Worm (Caenorhabditis elegans): ENCODE data around the gene C17C3.24.

DNA sequence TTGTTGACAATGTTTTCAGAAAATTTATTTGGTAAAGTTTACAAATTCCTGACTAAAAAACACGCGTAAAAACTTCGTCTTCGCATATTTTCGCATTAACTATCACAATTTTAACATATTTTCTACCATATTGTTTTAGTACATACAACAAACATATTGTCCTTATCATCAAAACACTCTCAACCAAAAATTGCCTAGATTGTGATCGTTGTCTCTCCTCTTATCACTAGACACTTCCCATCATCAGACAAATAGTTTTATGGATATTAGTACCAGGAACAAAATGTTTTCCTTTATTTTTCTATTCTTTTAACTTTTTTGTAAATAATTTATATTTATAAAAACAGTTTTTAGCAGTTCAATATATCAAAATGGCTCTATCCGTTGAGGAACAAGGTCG lies 19.8 kb upstream of the C17C3.24 start, which contains the start of gene C17C3.3:
- no peak for TF ChIP-seq ets-4 (GFP tag; optimal IDR thresholded peaks at IDR 0.05)
- TF ChIP-seq C06A6.2 (GFP tag; conservative IDR thresholded peaks at IDR 0.05), result no peak
- TF ChIP-seq madf-8 (GFP tag; conservative IDR thresholded peaks at IDR 0.05), result no peak
- no peak for TF ChIP-seq aptf-2 (GFP tag; conservative IDR thresholded peaks at IDR 0.05)
- no peak for TF ChIP-seq egrh-3 (GFP tag; IDR thresholded peaks at IDR 0.05)
- TF ChIP-seq ama-1 (optimal IDR thresholded peaks at IDR 0.05), result no peak
- TF ChIP-seq ama-1 (GFP tag; optimal IDR thresholded peaks at IDR 0.05), result no peak
- no peak for TF ChIP-seq pbrm-1 (GFP tag; IDR thresholded peaks at IDR 0.05)
- TF ChIP-seq attf-3 (GFP tag; conservative IDR thresholded peaks at IDR 0.05), result no peak
- TF ChIP-seq sptf-2 (GFP tag; optimal IDR thresholded peaks at IDR 0.05), result no peak
- no peak for TF ChIP-seq dox-1 (GFP tag; IDR thresholded peaks at IDR 0.05)
- no peak for TF ChIP-seq nhr-90 (tag; optimal IDR thresholded peaks at IDR 0.05)
- TF ChIP-seq C17E4.6 (GFP tag; IDR thresholded peaks at IDR 0.05), result no peak
- TF ChIP-seq dpl-1 (GFP tag; optimal IDR thresholded peaks at IDR 0.05), result no peak

Data from whole organism, young adult.